Worm (Caenorhabditis elegans) whole organism, L3 larva: ENCODE data around the gene nuo-5.

Experiments used
- ama-1 ChIP-seq: fragments of 150-350 bp; optimal IDR thresholded peaks from 2 replicates; lab custom pipeline; 2018
- egl-27 ChIP-seq: sonication (generic microtip); optimal IDR thresholded peaks from 4 replicates; lab custom pipeline; 2017; ENCODE audit warnings: missing biosample characterization, missing genetic modification reagents, missing genetic modification characterization
- hmg-11 ChIP-seq: sonication (generic microtip); optimal IDR thresholded peaks from 2 replicates; lab custom pipeline; 2016; ENCODE audit warnings: missing genetic modification characterization, missing compliant biosample characterization
- mdl-1 ChIP-seq: fragments of 150-350 bp; optimal IDR thresholded peaks from 2 replicates; lab custom pipeline; 2014; ENCODE audit warnings: missing biosample characterization, missing genetic modification characterization
- nfya-1 ChIP-seq: sonication (generic microtip); optimal IDR thresholded peaks from 2 replicates; lab custom pipeline; 2017; ENCODE audit warnings: missing genetic modification characterization, mild to moderate bottlenecking, missing compliant biosample characterization, antibody characterized with exemption, moderate library complexity; ENCODE audit not compliant: insufficient read depth
- pha-4 ChIP-seq: fragments of 150-350 bp; optimal IDR thresholded peaks from 2 replicates; lab custom pipeline; 2014; ENCODE audit warnings: missing biosample characterization, missing genetic modification reagents, missing genetic modification characterization
- ztf-11 ChIP-seq: fragments of 150-350 bp; optimal IDR thresholded peaks from 2 replicates; lab custom pipeline; 2014; ENCODE audit warnings: missing biosample characterization, missing genetic modification characterization

DNA sequence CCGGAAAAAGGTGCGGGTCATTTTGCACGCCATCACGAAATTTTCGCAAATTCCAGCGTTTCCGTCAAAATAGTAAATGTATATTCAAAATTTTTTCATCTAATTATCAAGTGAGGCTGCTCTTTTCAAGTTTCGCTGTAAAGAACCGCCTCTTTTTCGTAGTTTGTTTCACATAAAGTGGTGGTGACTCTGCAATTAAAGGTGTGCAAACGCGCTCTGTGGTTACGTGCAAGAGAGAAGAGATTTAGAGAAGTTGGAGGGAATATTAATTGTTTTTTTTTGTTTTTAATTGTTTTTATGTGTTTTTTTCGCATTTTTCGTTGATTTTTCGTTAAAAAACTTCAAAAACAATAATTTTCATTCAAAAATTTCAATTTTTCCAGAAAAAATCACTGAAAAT lies 26.2 kb upstream of the nuo-5 start, which contains the start of gene W02G9.3:
- TF ChIP-seq ztf-11 (tag; lab: Kevin White, UChicago), result no peak
- TF ChIP-seq ama-1 (lab: Kevin White, UChicago), result no peak
- TF ChIP-seq pha-4 (tag; lab: Kevin White, UChicago), result peak; percentile 93
- TF ChIP-seq egl-27 (tag; lab: Kevin White, UChicago), result peak; percentile 55
- peak; percentile 75 for TF ChIP-seq nfya-1 (tag; lab: Kevin White, UChicago)
- TF ChIP-seq hmg-11, result peak; percentile 58
- no peak for TF ChIP-seq mdl-1 (tag; lab: Kevin White, UChicago)
